Fruit fly (Drosophila melanogaster) whole organism, embryonic: ENCODE data around the gene drl.

Experiments used
- Atf-2 ChIP-seq: fragments of 200-800 bp; sonication (Bioruptor generic); optimal IDR thresholded peaks from 2 replicates; lab custom pipeline; 2016; ENCODE audit warnings: missing biosample characterization, missing genetic modification characterization
- Atf3 ChIP-seq: fragments of 200-800 bp; sonication (Bioruptor generic); optimal IDR thresholded peaks from 3 replicates; lab custom pipeline; 2016; ENCODE audit warnings: missing biosample characterization, missing genetic modification characterization
- CG11085 ChIP-seq: fragments of 200-800 bp; sonication (Bioruptor generic); IDR thresholded peaks from 2 replicates; pipeline ENCODE4 v1.3.6; 2022; ENCODE audit warnings: missing biosample characterization, missing genetic modification characterization
- CG12071 ChIP-seq: fragments of 200-800 bp; sonication (Bioruptor generic); optimal IDR thresholded peaks from 3 replicates; lab custom pipeline; 2018; ENCODE audit warnings: missing biosample characterization, mild to moderate bottlenecking, missing genetic modification characterization
- CG12299 ChIP-seq: fragments of 200-800 bp; sonication (Bioruptor generic); optimal IDR thresholded peaks from 2 replicates; lab custom pipeline; 2018; ENCODE audit warnings: missing biosample characterization, mild to moderate bottlenecking, missing genetic modification characterization
- CG12744 ChIP-seq: fragments of 200-800 bp; sonication (Bioruptor generic); optimal IDR thresholded peaks from 2 replicates; lab custom pipeline; 2016; ENCODE audit warnings: missing biosample characterization, missing genetic modification characterization
- CG12769 ChIP-seq: fragments of 200-800 bp; sonication (Bioruptor generic); optimal IDR thresholded peaks from 2 replicates; lab custom pipeline; 2019; ENCODE audit warnings: missing biosample characterization, mild to moderate bottlenecking, missing genetic modification characterization, moderate library complexity
- CG1529 ChIP-seq: fragments of 200-800 bp; sonication (Bioruptor generic); optimal IDR thresholded peaks from 3 replicates; lab custom pipeline; 2018; ENCODE audit warnings: missing biosample characterization, missing genetic modification characterization
- CG1602 ChIP-seq: fragments of 200-800 bp; sonication (Bioruptor generic); optimal IDR thresholded peaks from 3 replicates; lab custom pipeline; 2016; ENCODE audit warnings: missing biosample characterization, missing genetic modification characterization
- CG17186 ChIP-seq: fragments of 200-800 bp; sonication (Bioruptor generic); optimal IDR thresholded peaks from 3 replicates; lab custom pipeline; 2017; ENCODE audit warnings: missing biosample characterization, missing genetic modification reagents, missing genetic modification characterization
- CG17802 ChIP-seq: fragments of 200-800 bp; sonication (Bioruptor generic); optimal IDR thresholded peaks from 2 replicates; lab custom pipeline; 2018; ENCODE audit warnings: missing biosample characterization, mild to moderate bottlenecking, missing genetic modification characterization, moderate library complexity
- CG18619 ChIP-seq: fragments of 200-800 bp; sonication (Bioruptor generic); optimal IDR thresholded peaks from 3 replicates; lab custom pipeline; 2017; ENCODE audit warnings: missing biosample characterization, mild to moderate bottlenecking, missing genetic modification characterization
- CG2712 ChIP-seq: fragments of 200-800 bp; optimal IDR thresholded peaks from 3 replicates; lab custom pipeline; 2019; ENCODE audit warnings: missing biosample characterization, mild to moderate bottlenecking, missing genetic modification characterization, moderate library complexity
- CG32772 ChIP-seq: fragments of 200-800 bp; sonication (Bioruptor generic); IDR thresholded peaks from 2 replicates; pipeline ENCODE4 v1.3.6; 2022; ENCODE audit warnings: missing biosample characterization, missing genetic modification characterization
- CG33557 ChIP-seq: fragments of 200-800 bp; sonication (Bioruptor generic); optimal IDR thresholded peaks from 2 replicates; lab custom pipeline; 2019; ENCODE audit warnings: missing biosample characterization, mild to moderate bottlenecking, missing genetic modification characterization, moderate library complexity
- CG3838 ChIP-seq: fragments of 200-800 bp; sonication (Bioruptor generic); optimal IDR thresholded peaks from 3 replicates; lab custom pipeline; 2016; ENCODE audit warnings: missing biosample characterization, missing genetic modification characterization
- CG5180 ChIP-seq: fragments of 200-800 bp; sonication (Bioruptor generic); optimal IDR thresholded peaks from 3 replicates; lab custom pipeline; 2017; ENCODE audit warnings: missing biosample characterization, missing genetic modification characterization, mild to moderate bottlenecking, moderate library complexity, missing genetic modification reagents
- CG8290 ChIP-seq, 3 experiments: fragments of 200-800 bp; sonication (Bioruptor generic); optimal IDR thresholded peaks; 2 replicates each; lab custom pipeline; 2016 to 2019; ENCODE audit warnings: missing biosample characterization in 3 of 3, missing genetic modification characterization in 3 of 3, mild to moderate bottlenecking in 2 of 3, moderate library complexity in 1 of 3
- CG8924 ChIP-seq: fragments of 200-800 bp; optimal IDR thresholded peaks from 3 replicates; lab custom pipeline; 2019; ENCODE audit warnings: missing biosample characterization, mild to moderate bottlenecking, missing genetic modification characterization, moderate library complexity
- CG9817 ChIP-seq: fragments of 200-800 bp; sonication (Bioruptor generic); optimal IDR thresholded peaks from 2 replicates; lab custom pipeline; 2018; ENCODE audit warnings: missing biosample characterization, mild to moderate bottlenecking, missing genetic modification characterization, moderate library complexity
- CHES-1-like ChIP-seq: fragments of 200-800 bp; sonication (Bioruptor generic); optimal IDR thresholded peaks from 2 replicates; lab custom pipeline; 2016; ENCODE audit warnings: missing biosample characterization, missing genetic modification characterization
- CTCF ChIP-seq: fragments of 200-800 bp; sonication (Bioruptor generic); optimal IDR thresholded peaks from 2 replicates; lab custom pipeline; 2017; ENCODE audit warnings: missing biosample characterization, mild to moderate bottlenecking, missing genetic modification characterization, moderate library complexity
- D ChIP-seq, 2 experiments: fragments of 200-800 bp in 1 of 2; fragments of >200 bp in 1 of 2; sonication (Bioruptor generic) in 1 of 2; optimal IDR thresholded peaks; 2 replicates in 1 of 2; 3 replicates in 1 of 2; lab custom pipeline; 2017; ENCODE audit warnings: mild to moderate bottlenecking in 1 of 2, missing biosample characterization in 1 of 2, missing genetic modification characterization in 1 of 2, missing genetic modification reagents in 1 of 2
- Fer2 ChIP-seq: fragments of 200-800 bp; sonication (Bioruptor generic); optimal IDR thresholded peaks from 2 replicates; lab custom pipeline; 2018; ENCODE audit warnings: missing biosample characterization, mild to moderate bottlenecking, missing genetic modification characterization, moderate library complexity
- Lhr ChIP-seq: fragments of 200-800 bp; sonication (Bioruptor generic); optimal IDR thresholded peaks from 3 replicates; lab custom pipeline; 2017; ENCODE audit warnings: mild to moderate bottlenecking, missing biosample characterization, missing genetic modification reagents, missing genetic modification characterization
- NC2α ChIP-seq: fragments of 200-800 bp; sonication (Bioruptor generic); optimal IDR thresholded peaks from 2 replicates; lab custom pipeline; 2016; ENCODE audit warnings: missing biosample characterization, missing genetic modification characterization
- Neu2 ChIP-seq: fragments of 200-800 bp; sonication (Bioruptor generic); optimal IDR thresholded peaks from 3 replicates; lab custom pipeline; 2016; ENCODE audit warnings: missing biosample characterization, missing genetic modification characterization, borderline replicate concordance
- Nf-YC ChIP-seq: fragments of 200-800 bp; optimal IDR thresholded peaks from 3 replicates; lab custom pipeline; 2019; ENCODE audit warnings: missing biosample characterization, mild to moderate bottlenecking, missing genetic modification characterization, moderate library complexity
- Rx ChIP-seq: fragments of 200-800 bp; sonication (Bioruptor generic); IDR thresholded peaks from 2 replicates; pipeline ENCODE4 v1.3.6; 2022; ENCODE audit warnings: missing biosample characterization, missing genetic modification characterization
- Xbp1 ChIP-seq: fragments of 200-800 bp; sonication (Bioruptor generic); optimal IDR thresholded peaks from 3 replicates; lab custom pipeline; 2016; ENCODE audit warnings: missing biosample characterization, mild to moderate bottlenecking, missing genetic modification characterization
- bbx ChIP-seq: fragments of 200-800 bp; sonication (Bioruptor generic); IDR thresholded peaks from 2 replicates; pipeline ENCODE4 v1.3.6; 2022; ENCODE audit warnings: missing biosample characterization, missing genetic modification characterization; ENCODE audit not compliant: partially characterized antibody
- br ChIP-seq: fragments of >200 bp; optimal IDR thresholded peaks from 2 replicates; lab custom pipeline; 2017
- cas ChIP-seq: fragments of 200-800 bp; sonication (Bioruptor generic); IDR thresholded peaks from 2 replicates; pipeline ENCODE4 v1.3.6; 2022; ENCODE audit warnings: missing biosample characterization, missing genetic modification characterization
- crol ChIP-seq: fragments of 200-800 bp; sonication (Bioruptor generic); IDR thresholded peaks from 2 replicates; pipeline ENCODE4 v1.3.6; 2022; ENCODE audit warnings: missing biosample characterization, missing genetic modification characterization
- cwo ChIP-seq: fragments of 200-800 bp; sonication (Bioruptor generic); optimal IDR thresholded peaks from 3 replicates; lab custom pipeline; 2017; ENCODE audit warnings: missing biosample characterization, missing genetic modification characterization, mild to moderate bottlenecking, moderate library complexity, missing genetic modification reagents
- dysf ChIP-seq: fragments of 200-800 bp; sonication (Bioruptor generic); IDR thresholded peaks from 3 replicates; pipeline ENCODE4 v1.3.6; 2022; ENCODE audit warnings: missing biosample characterization, missing genetic modification characterization
- eve ChIP-seq, 2 experiments: fragments of >200 bp; optimal IDR thresholded peaks; 2 replicates each; lab custom pipeline; 2017; ENCODE audit warnings: missing biosample characterization in 2 of 2, missing genetic modification characterization in 2 of 2
- gsb ChIP-seq: fragments of 200-800 bp; sonication (Bioruptor generic); IDR thresholded peaks from 2 replicates; pipeline ENCODE4 v1.3.6; 2022; ENCODE audit warnings: missing biosample characterization, missing genetic modification characterization
- her ChIP-seq: fragments of 200-800 bp; sonication (Bioruptor generic); optimal IDR thresholded peaks from 2 replicates; lab custom pipeline; 2016; ENCODE audit warnings: missing biosample characterization, missing genetic modification characterization
- klu ChIP-seq: fragments of 200-800 bp; sonication (Bioruptor generic); IDR thresholded peaks from 2 replicates; pipeline ENCODE4 v1.3.6; 2022; ENCODE audit warnings: missing biosample characterization, missing genetic modification characterization
- luna ChIP-seq: fragments of 200-800 bp; sonication (Bioruptor generic); optimal IDR thresholded peaks from 2 replicates; lab custom pipeline; 2016; ENCODE audit warnings: missing biosample characterization, missing genetic modification characterization
- org-1 ChIP-seq: fragments of 200-800 bp; sonication (Bioruptor generic); optimal IDR thresholded peaks from 2 replicates; lab custom pipeline; 2017; ENCODE audit warnings: missing biosample characterization, missing genetic modification characterization
- pum ChIP-seq: fragments of 200-800 bp; sonication (Bioruptor generic); optimal IDR thresholded peaks from 2 replicates; lab custom pipeline; 2016; ENCODE audit warnings: missing biosample characterization, missing genetic modification characterization
- sisA ChIP-seq: fragments of 200-800 bp; sonication (Bioruptor generic); IDR thresholded peaks from 2 replicates; pipeline ENCODE4 v1.3.6; 2022; ENCODE audit warnings: missing biosample characterization, missing genetic modification characterization
- sna ChIP-seq: fragments of 200-800 bp; sonication (Bioruptor generic); IDR thresholded peaks from 2 replicates; pipeline ENCODE4 v1.3.6; 2022; ENCODE audit warnings: missing biosample characterization, missing genetic modification characterization; ENCODE audit not compliant: partially characterized antibody
- sob ChIP-seq: fragments of 200-800 bp; sonication (Bioruptor generic); IDR thresholded peaks from 2 replicates; pipeline ENCODE4 v1.3.6; 2022; ENCODE audit warnings: missing biosample characterization, missing genetic modification characterization
- sug ChIP-seq: fragments of 200-800 bp; optimal IDR thresholded peaks from 2 replicates; lab custom pipeline; 2019; ENCODE audit warnings: missing biosample characterization, mild to moderate bottlenecking, missing genetic modification characterization, moderate library complexity
- trh ChIP-seq: fragments of 200-800 bp; sonication (Bioruptor generic); optimal IDR thresholded peaks from 2 replicates; lab custom pipeline; 2016; ENCODE audit warnings: missing biosample characterization, missing genetic modification characterization
- unc-4 ChIP-seq: fragments of 200-800 bp; sonication (Bioruptor generic); IDR thresholded peaks from 2 replicates; pipeline ENCODE4 v1.3.6; 2022; ENCODE audit warnings: missing biosample characterization, missing genetic modification characterization; ENCODE audit not compliant: partially characterized antibody
- vnd ChIP-seq: fragments of 200-800 bp; sonication (Bioruptor generic); IDR thresholded peaks from 3 replicates; pipeline ENCODE4 v1.3.6; 2022; ENCODE audit warnings: missing biosample characterization, missing genetic modification characterization; ENCODE audit not compliant: partially characterized antibody
- yki ChIP-seq: fragments of >200 bp; optimal IDR thresholded peaks from 3 replicates; lab custom pipeline; 2018
- zen2 ChIP-seq: fragments of 200-800 bp; sonication (Bioruptor generic); IDR thresholded peaks from 3 replicates; pipeline ENCODE4 v1.3.6; 2022; ENCODE audit warnings: missing biosample characterization, missing genetic modification characterization; ENCODE audit not compliant: partially characterized antibody

Gene drl

dm6 chr2L:19200211-19200610 is 10.1 kb downstream of the drl start (continued):
- TF ChIP-seq Xbp1 (GFP tag; lab: Kevin White, UChicago) (peak; percentile 39), CTCF (no peak), CG12769 (no peak), CG1602 (GFP tag; lab: Kevin White, UChicago) (no peak), klu (GFP tag; lab: Robert Waterston, UW) (no peak), sisA (GFP tag; lab: Robert Waterston, UW) (peak; percentile 11; the same call in 1 of the 2 replicates), CG12071 (GFP tag; lab: Kevin White, UChicago) (no peak), luna (GFP tag; lab: Kevin White, UChicago) (no peak), Neu2 (GFP tag; lab: Kevin White, UChicago) (no peak), CG33557 (no peak), org-1 (no peak), cwo (GFP tag; lab: Kevin White, UChicago) (no peak), D (optimal IDR thresholded peaks at IDR 0.05; lab: Kevin White, UChicago) (no peak), D (GFP tag; optimal IDR thresholded peaks at IDR 0.05; lab: Kevin White, UChicago) (no peak), CG17802 (tag; lab: Kevin White, UChicago) (no peak), vnd (GFP tag; lab: Robert Waterston, UW) (no peak), Atf3 (GFP tag; lab: Kevin White, UChicago) (peak; percentile 10), Lhr (GFP tag; lab: Kevin White, UChicago) (no peak), zen2 (GFP tag; lab: Robert Waterston, UW) (no peak), CG11085 (GFP tag; lab: Robert Waterston, UW) (no peak), dysf (peak; percentile 42; the same call in 1 of the 3 replicates), CG17186 (GFP tag; lab: Kevin White, UChicago) (no peak), Rx (GFP tag; lab: Robert Waterston, UW) (0 out of 2 replicates have a peak, but pooled peaks have one; percentile 12), CG32772 (GFP tag; lab: Robert Waterston, UW) (no peak), pum (no peak), CG3838 (GFP tag; lab: Kevin White, UChicago) (no peak), cas (no peak), gsb (GFP tag; lab: Robert Waterston, UW) (no peak), CG8290 (GFP tag; optimal IDR thresholded peaks at IDR 0.05; lab: Kevin White, UChicago) (no peak), CG8290 (tag; optimal IDR thresholded peaks at IDR 0.05; lab: Kevin White, UChicago) (no peak), CG9817 (peak; percentile 1), CG18619 (GFP tag; lab: Kevin White, UChicago) (no peak), NC2α (GFP tag; lab: Kevin White, UChicago) (no peak), CG5180 (GFP tag; lab: Kevin White, UChicago) (no peak), Fer2 (no peak), unc-4 (GFP tag; lab: Robert Waterston, UW) (no peak), Atf-2 (GFP tag; lab: Kevin White, UChicago) (peak; percentile 10), CG8924 (no peak), CG2712 (peak; percentile 44), crol (GFP tag; lab: Robert Waterston, UW) (no peak), her (GFP tag; lab: Kevin White, UChicago) (no peak), sob (0 out of 2 replicates have a peak, but pooled peaks have one; percentile 7), CG1529 (GFP tag; lab: Kevin White, UChicago) (no peak), sug (no peak), yki (no peak), CG12744 (GFP tag; lab: Kevin White, UChicago) (no peak), bbx (no peak), Nf-YC (no peak), CG12299 (tag; lab: Kevin White, UChicago) (no peak), br (lab: Kevin White, UChicago) (no peak), sna (GFP tag; lab: Robert Waterston, UW) (no peak), CHES-1-like (peak; percentile 2), trh (GFP tag; lab: Kevin White, UChicago) (no peak), eve (GFP tag; optimal IDR thresholded peaks at IDR 0.05; lab: Kevin White, UChicago) (no peak)
